Fruit fly (Drosophila melanogaster): ENCODE results near the gene CG5984.

Gene CG5984

dm6 chr3R:27225490-27225889 is 22.3 kb downstream of the CG5984 start:
- no peak for TF ChIP-seq toe (GFP tag; optimal IDR thresholded peaks at IDR 0.05)
- TF ChIP-seq cnc (optimal IDR thresholded peaks at IDR 0.05), result no peak
- no peak for TF ChIP-seq pad (GFP tag; optimal IDR thresholded peaks at IDR 0.05)
- TF ChIP-seq ovo (GFP tag; optimal IDR thresholded peaks at IDR 0.05), result no peak
- no peak for TF ChIP-seq CG7045 (GFP tag; optimal IDR thresholded peaks at IDR 0.05)
- no peak for TF ChIP-seq CG14711 (tag; optimal IDR thresholded peaks at IDR 0.05)
- TF ChIP-seq Hr96 (GFP tag; optimal IDR thresholded peaks at IDR 0.05), result no peak
- TF ChIP-seq bab1 (GFP tag; optimal IDR thresholded peaks at IDR 0.05), result no peak
- TF ChIP-seq CG1620 (GFP tag; optimal IDR thresholded peaks at IDR 0.05), result no peak
- TF ChIP-seq cic (GFP tag; optimal IDR thresholded peaks at IDR 0.05), result no peak
- no peak for TF ChIP-seq CG5204 (GFP tag; optimal IDR thresholded peaks at IDR 0.05)
- no peak for TF ChIP-seq CG12768 (GFP tag; optimal IDR thresholded peaks at IDR 0.05)
- no peak for TF ChIP-seq tj (GFP tag; optimal IDR thresholded peaks at IDR 0.05)
- no peak for TF ChIP-seq Crg-1 (GFP tag; optimal IDR thresholded peaks at IDR 0.05)
- no peak for TF ChIP-seq CG7101 (tag; optimal IDR thresholded peaks at IDR 0.05)
- TF ChIP-seq CG11617 (GFP tag; optimal IDR thresholded peaks at IDR 0.05), result no peak

- TF ChIP-seq CG1620 (GFP tag; optimal IDR thresholded peaks at IDR 0.05) (no peak), ovo (GFP tag; optimal IDR thresholded peaks at IDR 0.05) (no peak), Crg-1 (GFP tag; optimal IDR thresholded peaks at IDR 0.05) (no peak), cic (GFP tag; optimal IDR thresholded peaks at IDR 0.05) (no peak), CG14711 (tag; optimal IDR thresholded peaks at IDR 0.05) (no peak), CG5204 (GFP tag; optimal IDR thresholded peaks at IDR 0.05) (no peak), Hr96 (GFP tag; optimal IDR thresholded peaks at IDR 0.05) (no peak), Clk (GFP tag; optimal IDR thresholded peaks at IDR 0.05) (no peak), CG33017 (tag; optimal IDR thresholded peaks at IDR 0.05) (no peak), CG7101 (tag; optimal IDR thresholded peaks at IDR 0.05) (no peak), kay (GFP tag; ENCODE audit: borderline replicate concordance) (no peak), Mnt (GFP tag; optimal IDR thresholded peaks at IDR 0.05) (no peak)
Observed at dm6 chr3R:27224727-27225126, 23.1 kb downstream of the CG5984 start.

- TF ChIP-seq Crg-1 (GFP tag; optimal IDR thresholded peaks at IDR 0.05), result no peak
- no peak for TF ChIP-seq CG12768 (GFP tag; optimal IDR thresholded peaks at IDR 0.05)
- no peak for TF ChIP-seq CG33017 (tag; optimal IDR thresholded peaks at IDR 0.05)
- no peak for TF ChIP-seq ovo (GFP tag; optimal IDR thresholded peaks at IDR 0.05)
- no peak for TF ChIP-seq CG7101 (tag; optimal IDR thresholded peaks at IDR 0.05)
- no peak for TF ChIP-seq CG7045 (GFP tag; optimal IDR thresholded peaks at IDR 0.05)
- TF ChIP-seq Mnt (GFP tag; optimal IDR thresholded peaks at IDR 0.05), result no peak
- TF ChIP-seq pad (GFP tag; optimal IDR thresholded peaks at IDR 0.05), result no peak
- TF ChIP-seq CG11617 (GFP tag; optimal IDR thresholded peaks at IDR 0.05), result no peak
- no peak for TF ChIP-seq Clk (GFP tag; optimal IDR thresholded peaks at IDR 0.05)
- TF ChIP-seq toe (GFP tag; optimal IDR thresholded peaks at IDR 0.05), result no peak
- no peak for TF ChIP-seq CG5204 (GFP tag; optimal IDR thresholded peaks at IDR 0.05)
- no peak for TF ChIP-seq tj (GFP tag; optimal IDR thresholded peaks at IDR 0.05)
- TF ChIP-seq cnc (optimal IDR thresholded peaks at IDR 0.05), result no peak
- no peak for TF ChIP-seq kay (GFP tag; ENCODE audit: borderline replicate concordance)
- TF ChIP-seq cic (GFP tag; optimal IDR thresholded peaks at IDR 0.05), result no peak
Observed at dm6 chr3R:27223012-27223411, 24.8 kb downstream of the CG5984 start.

- no peak for TF ChIP-seq CG12768 (GFP tag; optimal IDR thresholded peaks at IDR 0.05)
Observed at dm6 chr3R:27222013-27222673, 25.6 kb downstream of the CG5984 start.

- TF ChIP-seq tj (GFP tag; optimal IDR thresholded peaks at IDR 0.05) (no peak), CG11617 (GFP tag; optimal IDR thresholded peaks at IDR 0.05) (no peak)
Observed at dm6 chr3R:27220829-27221463, 26.8 kb downstream of the CG5984 start.

- no peak for TF ChIP-seq CG1620 (GFP tag; optimal IDR thresholded peaks at IDR 0.05)
- no peak for TF ChIP-seq Hr96 (GFP tag; optimal IDR thresholded peaks at IDR 0.05)
- no peak for TF ChIP-seq cnc (optimal IDR thresholded peaks at IDR 0.05)
- TF ChIP-seq CG33017 (tag; optimal IDR thresholded peaks at IDR 0.05), result no peak
- no peak for TF ChIP-seq CG14711 (tag; optimal IDR thresholded peaks at IDR 0.05)
- no peak for TF ChIP-seq Clk (GFP tag; optimal IDR thresholded peaks at IDR 0.05)
- TF ChIP-seq CG5204 (GFP tag; optimal IDR thresholded peaks at IDR 0.05), result no peak
- no peak for TF ChIP-seq CG7101 (tag; optimal IDR thresholded peaks at IDR 0.05)
- TF ChIP-seq pad (GFP tag; optimal IDR thresholded peaks at IDR 0.05), result no peak
- no peak for TF ChIP-seq Mnt (GFP tag; optimal IDR thresholded peaks at IDR 0.05)
- TF ChIP-seq ovo (GFP tag; optimal IDR thresholded peaks at IDR 0.05), result no peak
- no peak for TF ChIP-seq kay (GFP tag; ENCODE audit: borderline replicate concordance)
- no peak for TF ChIP-seq tj (GFP tag; optimal IDR thresholded peaks at IDR 0.05)
- no peak for TF ChIP-seq bab1 (GFP tag; optimal IDR thresholded peaks at IDR 0.05)
- no peak for TF ChIP-seq toe (GFP tag; optimal IDR thresholded peaks at IDR 0.05)
- TF ChIP-seq CG7045 (GFP tag; optimal IDR thresholded peaks at IDR 0.05), result no peak
Observed at dm6 chr3R:27218814-27219213, 29.0 kb downstream of the CG5984 start.

dm6 chr3R:27218288-27218687 is 29.5 kb downstream of the CG5984 start:
- no peak for TF ChIP-seq Hr96 (GFP tag; optimal IDR thresholded peaks at IDR 0.05)
